Fruit fly (Drosophila melanogaster) S2 (cell line): Measurements from ENCODE around the gene CG15646.

Experiments
- CG8478 ChIP-seq: fragments of >200 bp; optimal IDR thresholded peaks from 2 replicates; lab custom pipeline; 2018
- CTCF ChIP-seq, 2 experiments: fragments of >200 bp; optimal IDR thresholded peaks; 2 replicates each; lab custom pipeline; 2018

DNA sequence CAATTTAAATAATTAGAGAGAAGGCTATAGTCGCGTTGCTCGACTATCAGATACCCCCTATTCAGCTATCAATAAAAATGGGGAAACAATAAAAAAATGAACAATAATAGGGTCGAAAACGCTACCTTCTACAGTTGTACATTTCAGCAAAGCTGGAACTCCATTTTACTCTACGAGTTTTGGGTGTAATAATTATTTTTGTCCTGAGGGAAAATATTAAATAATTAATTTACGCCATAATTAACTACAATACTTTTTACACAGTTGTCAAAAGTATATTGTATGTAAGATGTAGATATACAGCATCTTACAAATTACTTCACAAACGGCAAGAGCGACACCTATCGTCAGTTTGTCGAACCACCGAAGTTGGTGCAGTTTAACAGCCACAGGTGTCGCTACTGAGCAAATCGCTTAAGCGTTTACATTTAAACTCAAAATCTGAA lies 17.4 kb downstream of the CG15646 start:
- TF ChIP-seq CG8478 (lab: Kevin White, UChicago) (no peak), CTCF (optimal IDR thresholded peaks at IDR 0.05; lab: Kevin White, UChicago) (peak; percentile 91 to 96)
